Fruit fly (Drosophila melanogaster) whole organism: Measurements from ENCODE around the gene Osi16.

ENCODE experiments used
- pan ChIP-seq: fragments of >200 bp; optimal IDR thresholded peaks from 2 replicates; lab custom pipeline; 2017
- psq ChIP-seq: fragments of >200 bp; optimal IDR thresholded peaks from 2 replicates; lab custom pipeline; 2017
- usp ChIP-seq: fragments of >200 bp; optimal IDR thresholded peaks from 2 replicates; lab custom pipeline; 2017; ENCODE audit warnings: missing biosample characterization, missing genetic modification characterization, mixed read lengths

- TF ChIP-seq pan (lab: Kevin White, UChicago) (no peak), usp (GFP tag; lab: Kevin White, UChicago) (no peak), psq (lab: Kevin White, UChicago) (no peak)
Observed at dm6 chr3R:6278231-6278630, 26.8 kb upstream of the Osi16 start, which contains the start of gene Osi12.
